Worm (Caenorhabditis elegans): ENCODE data around the gene C33F10.12.

C33F10.12 gene

DNA sequence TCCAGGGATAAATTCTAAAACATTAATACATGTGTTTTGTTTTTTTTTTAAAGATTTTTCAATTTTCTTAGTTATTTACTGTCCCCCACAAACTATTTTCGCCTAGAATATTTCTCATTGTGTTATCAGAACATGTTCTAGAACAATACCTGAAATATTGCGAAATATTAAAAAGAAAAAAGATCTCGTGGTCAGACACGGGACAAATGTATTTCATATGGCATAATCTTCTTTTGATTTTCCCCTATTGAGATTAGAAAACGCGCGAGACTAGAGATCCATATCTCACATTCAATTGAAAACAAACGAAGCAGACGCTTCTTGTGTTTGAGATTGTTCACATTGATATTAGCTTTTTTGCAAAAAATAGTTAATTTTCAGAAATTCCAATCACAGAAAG lies 18.6 kb upstream of the C33F10.12 start (continued):
- TF ChIP-seq nhr-12 (tag; optimal IDR thresholded peaks at IDR 0.05) = no peak
- no peak for TF ChIP-seq fkh-2 (tag; optimal IDR thresholded peaks at IDR 0.05)
- TF ChIP-seq eor-1 (tag; optimal IDR thresholded peaks at IDR 0.05) = no peak
- TF ChIP-seq nhr-11 (tag; optimal IDR thresholded peaks at IDR 0.05) = no peak
- TF ChIP-seq ama-1 (optimal IDR thresholded peaks at IDR 0.05) = no peak
- TF ChIP-seq ceh-9 (tag; optimal IDR thresholded peaks at IDR 0.05) = no peak
- TF ChIP-seq elt-2 (tag; optimal IDR thresholded peaks at IDR 0.05) = peak; percentile 36
- TF ChIP-seq nfya-1 (tag; optimal IDR thresholded peaks at IDR 0.05; ENCODE audit: insufficient read depth) = no peak
- TF ChIP-seq ztf-4 (tag; optimal IDR thresholded peaks at IDR 0.05) = no peak
- TF ChIP-seq ceh-82 (tag; optimal IDR thresholded peaks at IDR 0.05) = no peak
- no peak for TF ChIP-seq egl-27 (tag; optimal IDR thresholded peaks at IDR 0.05)
- no peak for TF ChIP-seq ceh-28 (tag; optimal IDR thresholded peaks at IDR 0.05)
- TF ChIP-seq pha-4 (tag; optimal IDR thresholded peaks at IDR 0.05) = peak; percentile 1
- no peak for TF ChIP-seq nhr-28 (tag; optimal IDR thresholded peaks at IDR 0.05)
- TF ChIP-seq sea-2 (GFP tag; optimal IDR thresholded peaks at IDR 0.05) = no peak
- TF ChIP-seq hmg-11 (tag; optimal IDR thresholded peaks at IDR 0.05) = no peak
- TF ChIP-seq elt-3 (tag; optimal IDR thresholded peaks at IDR 0.05) = no peak
- TF ChIP-seq ztf-11 (tag; optimal IDR thresholded peaks at IDR 0.05) = no peak

DNA sequence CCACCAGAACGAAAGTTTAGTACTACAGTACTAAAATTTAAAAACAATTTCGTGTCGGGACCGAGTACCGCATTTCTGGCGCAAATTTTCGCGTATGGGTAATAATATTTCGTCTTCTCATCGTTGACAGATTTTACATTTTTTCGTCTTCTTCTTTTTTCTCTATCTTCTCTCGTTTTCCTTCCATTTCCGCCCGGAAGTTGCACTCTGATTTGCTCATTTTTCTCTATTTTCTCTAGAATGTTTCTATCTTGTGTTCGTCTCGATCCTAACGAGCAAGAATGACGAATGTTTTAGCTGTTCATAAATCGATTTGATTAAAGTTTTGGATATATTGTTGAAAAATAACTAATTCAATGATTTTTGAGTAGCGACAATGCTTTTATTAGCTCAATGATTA lies 17.9 kb upstream of the C33F10.12 start:
- TF ChIP-seq lsy-12 (tag; optimal IDR thresholded peaks at IDR 0.05) (no peak), unc-39 (tag; optimal IDR thresholded peaks at IDR 0.05) (no peak), mdl-1 (tag; optimal IDR thresholded peaks at IDR 0.05) (no peak), lin-39 (tag; optimal IDR thresholded peaks at IDR 0.05) (no peak), ceh-9 (tag; optimal IDR thresholded peaks at IDR 0.05) (no peak), nfya-1 (tag; optimal IDR thresholded peaks at IDR 0.05; ENCODE audit: insufficient read depth) (peak; percentile 41), elt-1 (tag; optimal IDR thresholded peaks at IDR 0.05) (no peak), lin-15B (tag; optimal IDR thresholded peaks at IDR 0.05) (peak; percentile 2), zag-1 (tag; optimal IDR thresholded peaks at IDR 0.05) (no peak), snpc-4 (tag; optimal IDR thresholded peaks at IDR 0.05) (peak; percentile 7), elt-3 (tag; optimal IDR thresholded peaks at IDR 0.05) (no peak), tbx-2 (tag; optimal IDR thresholded peaks at IDR 0.05) (no peak)

DNA sequence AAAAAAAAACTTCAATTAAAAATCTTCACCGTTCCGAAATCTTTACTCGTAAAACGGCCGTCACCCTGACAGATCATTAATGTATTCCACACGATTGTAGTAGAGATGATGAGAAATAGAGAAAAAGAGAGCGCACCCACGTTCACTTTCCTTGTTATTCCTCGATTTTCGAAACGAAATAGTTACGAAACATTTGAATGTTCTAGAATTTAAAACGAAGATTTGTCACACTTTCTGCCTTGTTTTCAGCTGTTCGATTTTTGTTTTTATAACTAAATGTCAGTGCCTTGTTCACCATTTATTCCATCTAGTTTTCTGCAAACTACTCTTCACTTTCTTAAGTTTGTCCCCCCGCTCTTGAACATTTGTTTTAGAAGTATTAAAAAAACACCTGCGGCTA lies 17.2 kb upstream of the C33F10.12 start:
- TF ChIP-seq R02D3.7 (tag; optimal IDR thresholded peaks at IDR 0.05) (no peak), unc-39 (tag; optimal IDR thresholded peaks at IDR 0.05) (no peak), ztf-11 (tag; optimal IDR thresholded peaks at IDR 0.05) (no peak), egl-27 (tag; optimal IDR thresholded peaks at IDR 0.05) (no peak), skn-1 (tag; optimal IDR thresholded peaks at IDR 0.05) (no peak), nhr-11 (tag; optimal IDR thresholded peaks at IDR 0.05) (no peak), fkh-2 (tag; optimal IDR thresholded peaks at IDR 0.05) (no peak), nhr-43 (tag; optimal IDR thresholded peaks at IDR 0.05; ENCODE audit: poor library complexity, severe bottlenecking) (no peak), lin-15B (tag; optimal IDR thresholded peaks at IDR 0.05) (no peak), aly-2 (tag; optimal IDR thresholded peaks at IDR 0.05) (no peak), ceh-9 (tag; optimal IDR thresholded peaks at IDR 0.05) (no peak), nhr-77 (tag; optimal IDR thresholded peaks at IDR 0.05) (no peak), lin-39 (tag; optimal IDR thresholded peaks at IDR 0.05) (no peak), fos-1 (tag; optimal IDR thresholded peaks at IDR 0.05) (no peak), eor-1 (tag; optimal IDR thresholded peaks at IDR 0.05) (no peak), pha-4 (tag; optimal IDR thresholded peaks at IDR 0.05) (no peak), sea-2 (GFP tag; optimal IDR thresholded peaks at IDR 0.05) (no peak), fkh-10 (GFP tag; optimal IDR thresholded peaks at IDR 0.05) (no peak)

DNA sequence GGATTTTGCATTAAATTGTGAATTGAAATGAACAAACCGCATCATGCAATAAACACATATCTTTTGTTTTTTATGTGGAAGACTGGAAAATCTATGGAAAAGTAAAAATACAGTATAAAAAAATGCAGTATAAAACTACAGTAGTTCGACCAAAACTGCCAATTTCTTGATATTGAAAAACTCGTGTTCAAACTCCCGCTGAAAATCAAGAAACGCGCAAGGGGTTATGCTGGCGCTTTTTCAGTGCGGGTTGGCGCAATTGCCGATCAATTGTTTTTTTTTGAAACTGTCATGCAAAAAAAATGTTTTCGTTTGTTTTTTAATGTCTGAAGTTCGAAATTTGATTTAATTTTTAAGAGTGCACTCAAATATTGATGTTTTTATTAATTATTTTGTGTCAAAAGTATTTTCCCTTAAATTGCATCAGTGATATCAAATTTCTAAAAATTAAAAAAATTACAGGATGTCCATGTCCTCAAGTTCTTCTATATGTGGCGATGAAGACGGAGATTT lies 14.1 kb upstream of the C33F10.12 start, which contains the start of gene dnj-9:
Gene dnj-9 (plus strand): TSS at position 463 of the 513 bp plus-strand sequence.
- peak; percentile 93 for TF ChIP-seq lsy-12 (tag; optimal IDR thresholded peaks at IDR 0.05)
- peak; percentile 0 for TF ChIP-seq egl-27 (tag; optimal IDR thresholded peaks at IDR 0.05)
- TF ChIP-seq mdl-1 (tag; optimal IDR thresholded peaks at IDR 0.05) = no peak
- no peak for TF ChIP-seq fkh-2 (tag; optimal IDR thresholded peaks at IDR 0.05)
- TF ChIP-seq nhr-12 (tag; optimal IDR thresholded peaks at IDR 0.05) = no peak
- peak; percentile 39 for TF ChIP-seq pqm-1 (tag; optimal IDR thresholded peaks at IDR 0.05)
- TF ChIP-seq zag-1 (tag; optimal IDR thresholded peaks at IDR 0.05) = peak; percentile 40
- no peak for TF ChIP-seq aly-2 (tag; optimal IDR thresholded peaks at IDR 0.05)
- TF ChIP-seq mml-1 (tag; optimal IDR thresholded peaks at IDR 0.05) = no peak
- peak; percentile 75 for TF ChIP-seq ama-1 (optimal IDR thresholded peaks at IDR 0.05)
- TF ChIP-seq lin-39 (tag; optimal IDR thresholded peaks at IDR 0.05) = peak; percentile 49
- TF ChIP-seq R02D3.7 (tag; optimal IDR thresholded peaks at IDR 0.05) = peak; percentile 86
- no peak for TF ChIP-seq sea-2 (GFP tag; optimal IDR thresholded peaks at IDR 0.05)
- peak; percentile 77 for TF ChIP-seq fkh-10 (GFP tag; optimal IDR thresholded peaks at IDR 0.05)
- peak; percentile 40 for TF ChIP-seq unc-62 (GFP tag; optimal IDR thresholded peaks at IDR 0.05)
- TF ChIP-seq ZK546.5 (tag; optimal IDR thresholded peaks at IDR 0.05) = peak; percentile 48
- no peak for TF ChIP-seq nhr-67 (tag; optimal IDR thresholded peaks at IDR 0.05)
- no peak for TF ChIP-seq nhr-28 (tag; optimal IDR thresholded peaks at IDR 0.05)
- TF ChIP-seq ztf-4 (tag; optimal IDR thresholded peaks at IDR 0.05) = peak; percentile 63
- peak; percentile 17 for TF ChIP-seq daf-12 (tag; optimal IDR thresholded peaks at IDR 0.05)
- no peak for TF ChIP-seq ceh-9 (tag; optimal IDR thresholded peaks at IDR 0.05)
- TF ChIP-seq eor-1 (tag; optimal IDR thresholded peaks at IDR 0.05) = peak in 1 of 2 experiments; percentile 1
- no peak for TF ChIP-seq ceh-16 (tag; optimal IDR thresholded peaks at IDR 0.05)
- TF ChIP-seq jun-1 (tag; optimal IDR thresholded peaks at IDR 0.05) = peak; percentile 94
- peak; percentile 99 for TF ChIP-seq nhr-23 (tag; optimal IDR thresholded peaks at IDR 0.05)
- TF ChIP-seq nhr-77 (tag; optimal IDR thresholded peaks at IDR 0.05) = peak; percentile 29
- TF ChIP-seq nfya-1 (tag; optimal IDR thresholded peaks at IDR 0.05; ENCODE audit: insufficient read depth) = peak; percentile 93
- TF ChIP-seq skn-1 (tag; optimal IDR thresholded peaks at IDR 0.05) = peak; percentile 88
- TF ChIP-seq nhr-25 (tag; optimal IDR thresholded peaks at IDR 0.05) = peak; percentile 93
- TF ChIP-seq fos-1 (tag; optimal IDR thresholded peaks at IDR 0.05) = peak; percentile 29
- peak; percentile 74 for TF ChIP-seq elt-1 (tag; optimal IDR thresholded peaks at IDR 0.05)
